Fruit fly (Drosophila melanogaster): Measurements from ENCODE around the gene CG42307.

The CG42307 gene

dm6 chr3L:7359827-7360323, 30.9 kb downstream of the CG42307 start, which contains the start of gene pst:
TSS of gene pst (minus strand) at chr3L:7360263.
- TF ChIP-seq Ets98B (GFP tag; IDR thresholded peaks at IDR 0.05) (peak; percentile 5; the same call in 1 of the 2 replicates), CG17806 (tag; optimal IDR thresholded peaks at IDR 0.05) (no peak), CG12605 (GFP tag; IDR thresholded peaks at IDR 0.05) (peak; percentile 16; the same call in 1 of the 2 replicates), CG15710 (tag; optimal IDR thresholded peaks at IDR 0.05) (peak; percentile 6)

DNA sequence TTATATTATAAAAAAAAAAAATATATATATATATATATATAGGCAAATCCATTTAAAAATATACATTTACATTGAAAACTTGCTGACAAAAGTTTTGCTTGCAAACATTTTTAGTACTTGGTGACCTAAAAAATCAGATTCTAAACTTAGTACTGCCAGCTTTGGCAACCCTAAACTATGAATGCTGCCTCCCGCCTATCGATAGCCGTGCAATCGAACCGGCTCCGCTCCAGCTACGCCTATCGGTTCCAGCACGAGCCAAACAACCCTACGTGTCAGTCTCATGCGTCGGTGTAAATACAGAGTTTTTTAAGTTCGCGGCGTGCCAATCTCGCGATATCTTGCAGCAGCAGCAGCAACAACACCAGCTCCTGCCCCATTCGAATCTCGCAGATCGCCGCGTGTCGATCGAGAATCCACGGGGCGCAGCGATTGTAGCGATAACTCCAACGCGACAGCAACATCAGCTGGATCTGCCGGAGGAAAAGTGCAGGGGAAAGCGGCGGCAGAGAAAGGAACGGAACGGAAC, 31.5 kb downstream of the CG42307 start, which contains the start of gene Sec63:
Sec63 (plus strand) TSS at position 238 of the 529 bp plus-strand sequence.
- TF ChIP-seq D1 (tag; optimal IDR thresholded peaks at IDR 0.05): no peak
- no peak for TF ChIP-seq fd96Ca (GFP tag; IDR thresholded peaks at IDR 0.05)
- TF ChIP-seq CG14655 (GFP tag; optimal IDR thresholded peaks at IDR 0.05): no peak
- no peak for TF ChIP-seq CG10348 (GFP tag; IDR thresholded peaks at IDR 0.05)
- no peak for TF ChIP-seq CG32121 (GFP tag; IDR thresholded peaks at IDR 0.05)
- TF ChIP-seq CG4496 (GFP tag; IDR thresholded peaks at IDR 0.05): peak; percentile 26; the same call in 2 of the 3 replicates
- TF ChIP-seq CG34367 (tag; optimal IDR thresholded peaks at IDR 0.05): no peak
- TF ChIP-seq CG13204 (GFP tag; optimal IDR thresholded peaks at IDR 0.05): peak; percentile 11
- no peak for TF ChIP-seq Pif1B (GFP tag; optimal IDR thresholded peaks at IDR 0.05)
- TF ChIP-seq Pif1A (GFP tag; optimal IDR thresholded peaks at IDR 0.05): no peak
- TF ChIP-seq CG12605 (GFP tag; IDR thresholded peaks at IDR 0.05): no peak
- TF ChIP-seq rn (GFP tag; IDR thresholded peaks at IDR 0.05): no peak
- TF ChIP-seq CG8159 (tag; optimal IDR thresholded peaks at IDR 0.05): no peak
- TF ChIP-seq CG8301 (tag; optimal IDR thresholded peaks at IDR 0.05): no peak
- TF ChIP-seq CG9948 (tag; optimal IDR thresholded peaks at IDR 0.05): no peak
- no peak for TF ChIP-seq CG17806 (tag; optimal IDR thresholded peaks at IDR 0.05)
- TF ChIP-seq CG15710 (tag; optimal IDR thresholded peaks at IDR 0.05): no peak
- peak; percentile 38 for TF ChIP-seq Ets98B (GFP tag; IDR thresholded peaks at IDR 0.05)
- TF ChIP-seq gl (tag; optimal IDR thresholded peaks at IDR 0.05): no peak

dm6 chr3L:7361095-7361522, 32.2 kb downstream of the CG42307 start:
- TF ChIP-seq Pif1A (GFP tag; optimal IDR thresholded peaks at IDR 0.05): peak; percentile 75
- no peak for TF ChIP-seq CG13204 (GFP tag; optimal IDR thresholded peaks at IDR 0.05)
- peak; percentile 83 for TF ChIP-seq CG12605 (GFP tag; IDR thresholded peaks at IDR 0.05)
- TF ChIP-seq Snoo (tag; optimal IDR thresholded peaks at IDR 0.05): no peak
- no peak for TF ChIP-seq CG32121 (GFP tag; IDR thresholded peaks at IDR 0.05)
- TF ChIP-seq CG8301 (tag; optimal IDR thresholded peaks at IDR 0.05): peak; percentile 26
- no peak for TF ChIP-seq CG17806 (tag; optimal IDR thresholded peaks at IDR 0.05)
- no peak for TF ChIP-seq CG14655 (GFP tag; optimal IDR thresholded peaks at IDR 0.05)
- TF ChIP-seq CG4496 (GFP tag; IDR thresholded peaks at IDR 0.05): peak; percentile 81
- peak; percentile 94 for TF ChIP-seq Ets98B (GFP tag; IDR thresholded peaks at IDR 0.05)
- TF ChIP-seq D1 (tag; optimal IDR thresholded peaks at IDR 0.05): no peak
- TF ChIP-seq CG34367 (tag; optimal IDR thresholded peaks at IDR 0.05): no peak
- no peak for TF ChIP-seq EcR (GFP tag; optimal IDR thresholded peaks at IDR 0.05)
- TF ChIP-seq CG10348 (GFP tag; IDR thresholded peaks at IDR 0.05): no peak
- peak; percentile 4 for TF ChIP-seq gl (tag; optimal IDR thresholded peaks at IDR 0.05)
- no peak for TF ChIP-seq CG8159 (tag; optimal IDR thresholded peaks at IDR 0.05)
- TF ChIP-seq fd96Ca (GFP tag; IDR thresholded peaks at IDR 0.05): peak; percentile 79; the same call in 2 of the 3 replicates
- peak; percentile 61 for TF ChIP-seq Pif1B (GFP tag; optimal IDR thresholded peaks at IDR 0.05)
- TF ChIP-seq CG9948 (tag; optimal IDR thresholded peaks at IDR 0.05): peak; percentile 16
- TF ChIP-seq rn (GFP tag; IDR thresholded peaks at IDR 0.05): no peak

DNA sequence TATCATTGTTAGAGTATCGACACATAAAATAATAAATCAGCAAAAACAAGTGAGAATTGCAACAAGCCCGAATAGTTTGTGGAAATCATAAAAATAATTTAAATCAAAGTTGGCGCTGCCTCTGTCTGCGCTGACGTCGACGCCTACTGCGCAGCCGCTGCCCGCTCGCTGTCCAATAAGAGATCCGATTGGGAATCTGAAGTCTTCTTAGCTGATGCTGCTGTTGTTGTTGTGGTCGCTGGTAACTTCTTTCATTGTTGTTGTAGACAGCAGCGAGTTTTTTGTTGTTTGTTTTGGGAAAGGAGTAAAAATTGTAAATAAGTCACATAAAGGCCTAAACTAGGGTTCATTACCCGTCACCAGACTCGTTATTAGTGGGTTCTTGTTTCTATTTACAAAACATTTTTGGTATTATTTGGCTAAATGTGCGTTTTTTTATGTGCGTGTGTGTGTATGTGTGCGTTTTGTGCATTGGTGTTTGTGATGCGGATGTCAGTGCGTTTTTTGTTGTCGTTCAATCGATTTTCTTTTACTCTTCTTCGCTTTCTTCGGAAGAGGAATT, 35.9 kb downstream of the CG42307 start:
- TF ChIP-seq CG4496 (GFP tag; IDR thresholded peaks at IDR 0.05) (no peak), Pif1B (GFP tag; optimal IDR thresholded peaks at IDR 0.05) (no peak), CG8159 (tag; optimal IDR thresholded peaks at IDR 0.05) (no peak), CG32121 (GFP tag; IDR thresholded peaks at IDR 0.05) (no peak)

- TF ChIP-seq Pif1B (GFP tag; optimal IDR thresholded peaks at IDR 0.05) (peak; percentile 18), CG8159 (tag; optimal IDR thresholded peaks at IDR 0.05) (peak; percentile 41), Snoo (tag; optimal IDR thresholded peaks at IDR 0.05) (peak; percentile 16), CG12605 (GFP tag; IDR thresholded peaks at IDR 0.05) (no peak), CG32121 (GFP tag; IDR thresholded peaks at IDR 0.05) (peak; percentile 43; the same call in 1 of the 2 replicates), Ets98B (GFP tag; IDR thresholded peaks at IDR 0.05) (no peak), CG15710 (tag; optimal IDR thresholded peaks at IDR 0.05) (no peak), EcR (GFP tag; optimal IDR thresholded peaks at IDR 0.05) (peak; percentile 93), rn (GFP tag; IDR thresholded peaks at IDR 0.05) (no peak), Pif1A (GFP tag; optimal IDR thresholded peaks at IDR 0.05) (peak; percentile 18), fd96Ca (GFP tag; IDR thresholded peaks at IDR 0.05) (no peak), CG14655 (GFP tag; optimal IDR thresholded peaks at IDR 0.05) (no peak), CG8301 (tag; optimal IDR thresholded peaks at IDR 0.05) (peak; percentile 33), CG9948 (tag; optimal IDR thresholded peaks at IDR 0.05) (no peak), CG17806 (tag; optimal IDR thresholded peaks at IDR 0.05) (no peak), CG13204 (GFP tag; optimal IDR thresholded peaks at IDR 0.05) (no peak), CG10348 (GFP tag; IDR thresholded peaks at IDR 0.05) (no peak), D1 (tag; optimal IDR thresholded peaks at IDR 0.05) (no peak), CG4496 (GFP tag; IDR thresholded peaks at IDR 0.05) (peak; percentile 60; the same call in 2 of the 3 replicates)
These were observed 39.1 kb downstream of the CG42307 start for dm6 chr3L:7367798-7368678.

Data from whole organism, pupa.